Worm (Caenorhabditis elegans): ENCODE results near the gene Y59H11AR.4.

Y59H11AR.4 gene

DNA sequence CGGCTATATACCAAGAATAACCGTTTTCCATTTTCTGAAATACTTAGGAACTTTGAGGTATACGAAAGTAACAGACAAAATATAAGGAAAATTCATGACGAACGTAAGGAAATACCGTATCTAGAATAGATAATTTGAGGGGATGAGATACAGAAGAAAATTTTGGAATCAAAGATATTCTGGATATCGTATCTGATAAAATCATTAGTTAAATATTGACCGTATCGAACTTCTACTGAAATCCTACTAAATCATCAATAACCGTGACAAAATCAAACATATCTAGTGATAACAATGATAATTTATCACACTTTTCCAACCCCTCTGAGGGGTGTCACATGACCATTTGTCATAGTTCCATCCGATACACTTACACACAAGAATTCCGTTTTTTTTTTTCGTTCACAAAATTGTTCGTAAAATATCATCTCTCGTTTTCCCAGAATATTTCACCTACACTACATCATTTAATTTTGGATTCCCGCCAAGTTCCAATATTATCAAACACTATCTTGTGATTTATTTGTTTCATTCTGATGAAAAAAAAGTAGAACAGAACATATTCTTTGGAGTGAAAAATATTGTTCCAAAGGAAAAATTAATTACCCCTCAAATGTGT lies at the start of gene Y59H11AR.4:
Y59H11AR.4 (minus strand) TSS at position 51 of the 619 bp plus-strand sequence.
- TF ChIP-seq F13C5.2 (tag; optimal IDR thresholded peaks at IDR 0.05) (no peak), flt-1 (GFP tag; IDR thresholded peaks at IDR 0.05) (no peak), tbx-11 (GFP tag; IDR thresholded peaks at IDR 0.05) (no peak), tra-4 (tag; optimal IDR thresholded peaks at IDR 0.05) (no peak), ceh-13 (GFP tag; optimal IDR thresholded peaks at IDR 0.05) (no peak), B0310.2 (tag; optimal IDR thresholded peaks at IDR 0.05) (no peak), sea-1 (GFP tag; conservative IDR thresholded peaks at IDR 0.05) (no peak), hmg-4 (GFP tag; optimal IDR thresholded peaks at IDR 0.05) (no peak), ceh-36 (tag; optimal IDR thresholded peaks at IDR 0.05) (no peak), ama-1 (optimal IDR thresholded peaks at IDR 0.05) (no peak), scrt-1 (GFP tag; IDR thresholded peaks at IDR 0.05) (no peak), aly-1 (tag; optimal IDR thresholded peaks at IDR 0.05) (no peak)

ce11 chrIV:8648502-8648901 lies 47.9 kb upstream of the Y59H11AR.4 start, which contains the start of gene cyp-33E1:
Gene cyp-33E1 (minus strand): TSS chrIV:8648602.
- TF ChIP-seq scrt-1 (GFP tag; IDR thresholded peaks at IDR 0.05), result no peak
- TF ChIP-seq hmg-4 (GFP tag; optimal IDR thresholded peaks at IDR 0.05), result no peak
- TF ChIP-seq pes-1 (GFP tag; IDR thresholded peaks at IDR 0.05), result no peak
- TF ChIP-seq tbx-11 (GFP tag; IDR thresholded peaks at IDR 0.05), result no peak
- no peak for TF ChIP-seq ceh-36 (tag; optimal IDR thresholded peaks at IDR 0.05)
- no peak for TF ChIP-seq aly-1 (tag; optimal IDR thresholded peaks at IDR 0.05)
- TF ChIP-seq F13C5.2 (tag; optimal IDR thresholded peaks at IDR 0.05), result no peak
- TF ChIP-seq hnd-1 (tag; optimal IDR thresholded peaks at IDR 0.05), result no peak
- no peak for TF ChIP-seq flt-1 (GFP tag; IDR thresholded peaks at IDR 0.05)
- no peak for TF ChIP-seq tra-4 (tag; optimal IDR thresholded peaks at IDR 0.05)
- TF ChIP-seq sea-1 (GFP tag; conservative IDR thresholded peaks at IDR 0.05), result no peak
- no peak for TF ChIP-seq tbx-37 (GFP tag; conservative IDR thresholded peaks at IDR 0.05)
- no peak for TF ChIP-seq B0310.2 (tag; optimal IDR thresholded peaks at IDR 0.05)

- no peak for TF ChIP-seq aly-1 (tag; optimal IDR thresholded peaks at IDR 0.05)
- TF ChIP-seq flt-1 (GFP tag; IDR thresholded peaks at IDR 0.05), result no peak
- no peak for TF ChIP-seq tbx-11 (GFP tag; IDR thresholded peaks at IDR 0.05)
- no peak for TF ChIP-seq tbx-37 (GFP tag; conservative IDR thresholded peaks at IDR 0.05)
- no peak for TF ChIP-seq pes-1 (GFP tag; IDR thresholded peaks at IDR 0.05)
- TF ChIP-seq tra-4 (tag; optimal IDR thresholded peaks at IDR 0.05), result no peak
- no peak for TF ChIP-seq ceh-13 (GFP tag; optimal IDR thresholded peaks at IDR 0.05)
- TF ChIP-seq hmg-4 (GFP tag; optimal IDR thresholded peaks at IDR 0.05), result no peak
- no peak for TF ChIP-seq hnd-1 (tag; optimal IDR thresholded peaks at IDR 0.05)
- no peak for TF ChIP-seq hmbx-1 (tag; optimal IDR thresholded peaks at IDR 0.05)
- TF ChIP-seq ceh-36 (tag; optimal IDR thresholded peaks at IDR 0.05), result no peak
- TF ChIP-seq ama-1 (optimal IDR thresholded peaks at IDR 0.05), result no peak
- no peak for TF ChIP-seq F13C5.2 (tag; optimal IDR thresholded peaks at IDR 0.05)
- no peak for TF ChIP-seq B0310.2 (tag; optimal IDR thresholded peaks at IDR 0.05)
- TF ChIP-seq sea-1 (GFP tag; conservative IDR thresholded peaks at IDR 0.05), result no peak
- TF ChIP-seq scrt-1 (GFP tag; IDR thresholded peaks at IDR 0.05), result no peak
- TF ChIP-seq ets-7 (tag; optimal IDR thresholded peaks at IDR 0.05), result no peak
These were observed 43.9 kb upstream of the Y59H11AR.4 start, which contains the start of gene C49C8.3 for ce11 chrIV:8644432-8644831. Gene C49C8.3 (plus strand): TSS chrIV:8644732.

DNA sequence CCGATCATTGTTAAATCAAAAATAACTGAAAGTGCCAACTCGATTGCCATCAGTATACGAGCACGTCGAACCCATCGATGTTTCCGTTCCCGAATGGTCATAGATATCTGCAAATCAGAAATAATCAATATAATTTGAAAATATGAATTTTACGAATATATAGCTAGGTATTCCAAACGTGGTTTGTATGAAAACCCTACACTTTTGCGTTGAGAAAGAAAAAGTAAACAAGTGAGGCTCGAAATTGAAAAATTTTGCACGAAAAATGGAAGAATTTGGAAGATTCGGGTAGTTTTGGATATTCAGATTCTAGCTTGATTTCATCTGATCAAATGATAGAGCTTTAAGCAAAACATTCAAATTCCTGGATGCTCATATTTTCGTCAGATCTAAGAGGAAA lies 38.2 kb upstream of the Y59H11AR.4 start, which contains the start of gene F42A9.9:
F42A9.9 (minus strand) TSS at position 101 of the 400 bp plus-strand sequence.
- TF ChIP-seq tra-4 (tag; optimal IDR thresholded peaks at IDR 0.05) (no peak), sea-1 (GFP tag; conservative IDR thresholded peaks at IDR 0.05) (no peak), ceh-36 (tag; optimal IDR thresholded peaks at IDR 0.05) (no peak), B0310.2 (tag; optimal IDR thresholded peaks at IDR 0.05) (no peak), hnd-1 (tag; optimal IDR thresholded peaks at IDR 0.05) (no peak), pes-1 (GFP tag; IDR thresholded peaks at IDR 0.05) (no peak), ceh-13 (GFP tag; optimal IDR thresholded peaks at IDR 0.05) (no peak), tbx-11 (GFP tag; IDR thresholded peaks at IDR 0.05) (no peak), ets-7 (tag; optimal IDR thresholded peaks at IDR 0.05) (no peak), flt-1 (GFP tag; IDR thresholded peaks at IDR 0.05) (no peak), tbx-37 (GFP tag; conservative IDR thresholded peaks at IDR 0.05) (no peak), hmg-4 (GFP tag; optimal IDR thresholded peaks at IDR 0.05) (no peak), aly-1 (tag; optimal IDR thresholded peaks at IDR 0.05) (no peak), hmbx-1 (tag; optimal IDR thresholded peaks at IDR 0.05) (no peak), ama-1 (optimal IDR thresholded peaks at IDR 0.05) (no peak), F13C5.2 (tag; optimal IDR thresholded peaks at IDR 0.05) (no peak), scrt-1 (GFP tag; IDR thresholded peaks at IDR 0.05) (no peak)

DNA sequence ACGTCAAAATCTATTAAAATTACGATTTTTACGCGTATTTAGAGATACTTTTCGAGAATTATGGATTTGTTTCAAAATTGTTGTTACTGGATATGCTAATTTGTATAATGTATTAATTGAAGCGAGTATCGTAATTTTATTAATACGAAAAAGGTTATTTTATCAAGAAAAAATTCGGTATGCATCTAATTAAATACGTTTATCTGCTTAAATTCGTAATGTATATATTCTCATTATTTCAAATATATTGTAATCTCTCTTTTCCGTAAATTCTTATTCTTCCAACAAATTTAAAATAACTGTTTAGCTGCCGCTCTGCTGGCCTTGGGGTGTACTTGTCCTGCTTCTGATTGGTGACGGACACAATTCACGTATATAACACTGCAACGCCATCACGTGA lies 30.5 kb upstream of the Y59H11AR.4 start, which contains the start of gene dgk-4:
dgk-4 (plus strand) TSS at position 301 of the 400 bp plus-strand sequence.
- TF ChIP-seq ceh-36 (tag; optimal IDR thresholded peaks at IDR 0.05) (no peak), hnd-1 (tag; optimal IDR thresholded peaks at IDR 0.05) (no peak), aly-1 (tag; optimal IDR thresholded peaks at IDR 0.05) (no peak), B0310.2 (tag; optimal IDR thresholded peaks at IDR 0.05) (no peak), ceh-13 (GFP tag; optimal IDR thresholded peaks at IDR 0.05) (no peak), scrt-1 (GFP tag; IDR thresholded peaks at IDR 0.05) (no peak), tra-4 (tag; optimal IDR thresholded peaks at IDR 0.05) (no peak), tbx-37 (GFP tag; conservative IDR thresholded peaks at IDR 0.05) (no peak), ets-7 (tag; optimal IDR thresholded peaks at IDR 0.05) (no peak), F13C5.2 (tag; optimal IDR thresholded peaks at IDR 0.05) (no peak), hmg-4 (GFP tag; optimal IDR thresholded peaks at IDR 0.05) (no peak), hmbx-1 (tag; optimal IDR thresholded peaks at IDR 0.05) (no peak), sea-1 (GFP tag; conservative IDR thresholded peaks at IDR 0.05) (no peak), tbx-11 (GFP tag; IDR thresholded peaks at IDR 0.05) (no peak), pes-1 (GFP tag; IDR thresholded peaks at IDR 0.05) (no peak)

DNA sequence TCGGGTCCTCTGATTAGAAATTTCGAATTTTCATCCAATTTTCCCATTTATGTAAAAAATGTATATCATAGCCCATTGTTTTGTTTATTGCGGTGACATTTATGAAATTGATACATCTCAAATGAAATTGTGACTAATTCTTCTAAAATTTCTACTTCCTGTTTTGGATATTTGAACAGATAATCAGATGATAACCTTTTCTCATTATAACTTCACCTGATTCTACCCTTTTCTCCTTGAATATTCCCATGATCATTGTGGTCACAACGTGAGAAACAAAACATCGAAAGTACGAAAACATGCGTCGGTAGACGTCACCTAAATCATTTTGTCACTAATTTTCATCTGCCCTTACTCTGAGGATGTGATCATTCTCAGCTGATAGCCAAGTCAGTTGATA lies 29.7 kb upstream of the Y59H11AR.4 start:
- TF ChIP-seq tra-4 (tag; optimal IDR thresholded peaks at IDR 0.05) (no peak), ceh-13 (GFP tag; optimal IDR thresholded peaks at IDR 0.05) (no peak), tbx-11 (GFP tag; IDR thresholded peaks at IDR 0.05) (no peak), F13C5.2 (tag; optimal IDR thresholded peaks at IDR 0.05) (no peak), sea-1 (GFP tag; conservative IDR thresholded peaks at IDR 0.05) (no peak), aly-1 (tag; optimal IDR thresholded peaks at IDR 0.05) (no peak), tbx-37 (GFP tag; conservative IDR thresholded peaks at IDR 0.05) (no peak), hmg-4 (GFP tag; optimal IDR thresholded peaks at IDR 0.05) (no peak)
